Worm (Caenorhabditis elegans) whole organism, young adult: ENCODE measurements around the gene F40G12.9.

ENCODE experiments used
- F10E7.11 ChIP-seq: sonication (generic microtip); optimal IDR thresholded peaks from 2 replicates; lab custom pipeline; 2017; ENCODE audit warnings: mild to moderate bottlenecking, missing genetic modification characterization, moderate library complexity, missing compliant biosample characterization
- F23B12.7 ChIP-seq: sonication (generic microtip); optimal IDR thresholded peaks from 2 replicates; lab custom pipeline; 2017; ENCODE audit warnings: missing genetic modification characterization, mild to moderate bottlenecking, missing compliant biosample characterization, antibody characterized with exemption, moderate library complexity; ENCODE audit not compliant: insufficient read depth
- F37B4.10 ChIP-seq: fragments of 200-800 bp; sonication (Bioruptor generic); IDR thresholded peaks from 2 replicates; pipeline ENCODE4 v1.3.6; 2022; ENCODE audit warnings: missing genetic modification characterization, missing compliant biosample characterization
- F49E8.2 ChIP-seq: sonication (generic microtip); optimal IDR thresholded peaks from 3 replicates; lab custom pipeline; 2017; ENCODE audit warnings: missing genetic modification characterization, mild to moderate bottlenecking, missing compliant biosample characterization, antibody characterized with exemption, moderate library complexity; ENCODE audit not compliant: insufficient read depth
- T26A5.8 ChIP-seq: sonication (generic microtip); optimal IDR thresholded peaks from 2 replicates; lab custom pipeline; 2016; ENCODE audit warnings: missing genetic modification characterization, missing compliant biosample characterization
- Y67H2A.10 ChIP-seq: fragments of 200-800 bp; sonication (Bioruptor generic); conservative IDR thresholded peaks from 2 replicates; pipeline ENCODE4 v1.3.6; 2022; ENCODE audit warnings: missing genetic modification reagents, missing genetic modification characterization, missing compliant biosample characterization
- akir-1 ChIP-seq: fragments of 200-800 bp; sonication (Bioruptor generic); optimal IDR thresholded peaks from 2 replicates; lab custom pipeline; 2018; ENCODE audit warnings: mild to moderate bottlenecking, missing genetic modification characterization, moderate library complexity, missing compliant biosample characterization
- athp-1 ChIP-seq: sonication (generic microtip); optimal IDR thresholded peaks from 2 replicates; lab custom pipeline; 2017; ENCODE audit warnings: mild to moderate bottlenecking, missing genetic modification characterization, missing compliant biosample characterization
- attf-5 ChIP-seq: fragments of 200-800 bp; sonication (Bioruptor generic); optimal IDR thresholded peaks from 2 replicates; lab custom pipeline; 2018; ENCODE audit warnings: mild to moderate bottlenecking, missing genetic modification characterization, missing compliant biosample characterization
- bed-1 ChIP-seq: fragments of 200-800 bp; sonication (Bioruptor generic); IDR thresholded peaks from 2 replicates; pipeline ENCODE4 v1.3.6; 2022; ENCODE audit warnings: missing genetic modification reagents, missing genetic modification characterization, missing compliant biosample characterization
- cebp-1 ChIP-seq, 2 experiments: fragments of 200-800 bp in 1 of 2; sonication (Bioruptor generic) in 1 of 2; sonication (generic microtip) in 1 of 2; IDR thresholded peaks in 1 of 2; optimal IDR thresholded peaks in 1 of 2; 2 replicates each; pipeline versions ENCODE4 v1.3.6 to Lab custom; 2017 to 2022; ENCODE audit warnings: missing compliant biosample characterization in 2 of 2, missing genetic modification characterization in 2 of 2, mild to moderate bottlenecking in 1 of 2, missing genetic modification reagents in 1 of 2, moderate library complexity in 1 of 2
- ceh-100 ChIP-seq: fragments of 200-800 bp; sonication (Bioruptor generic); IDR thresholded peaks from 2 replicates; pipeline ENCODE4 v1.3.6; 2022; ENCODE audit warnings: missing genetic modification reagents, missing genetic modification characterization, missing compliant biosample characterization
- ceh-27 ChIP-seq: fragments of 200-800 bp; sonication (Bioruptor generic); optimal IDR thresholded peaks from 2 replicates; lab custom pipeline; 2018; ENCODE audit warnings: mild to moderate bottlenecking, missing genetic modification characterization, moderate library complexity, missing compliant biosample characterization
- ceh-58 ChIP-seq: fragments of 200-800 bp; sonication (Bioruptor generic); IDR thresholded peaks from 2 replicates; pipeline ENCODE4 v1.3.6; 2022; ENCODE audit warnings: missing genetic modification characterization, missing compliant biosample characterization
- ceh-79 ChIP-seq: sonication (generic microtip); optimal IDR thresholded peaks from 2 replicates; lab custom pipeline; 2017; ENCODE audit warnings: mild to moderate bottlenecking, missing genetic modification characterization, missing compliant biosample characterization
- ceh-91 ChIP-seq: fragments of 200-800 bp; sonication (Bioruptor generic); IDR thresholded peaks from 2 replicates; pipeline ENCODE4 v1.3.6; 2022; ENCODE audit warnings: missing genetic modification reagents, missing genetic modification characterization, missing compliant biosample characterization
- dpff-1 ChIP-seq: sonication (generic microtip); optimal IDR thresholded peaks from 2 replicates; lab custom pipeline; 2017; ENCODE audit warnings: mild to moderate bottlenecking, missing genetic modification characterization, missing compliant biosample characterization
- dpl-1 ChIP-seq: fragments of 150-350 bp; optimal IDR thresholded peaks from 2 replicates; lab custom pipeline; 2014; ENCODE audit warnings: missing biosample characterization, missing genetic modification reagents, missing genetic modification characterization
- efl-1 ChIP-seq: fragments of 150-350 bp; optimal IDR thresholded peaks from 2 replicates; lab custom pipeline; 2014; ENCODE audit warnings: missing biosample characterization, missing genetic modification reagents, missing genetic modification characterization
- egl-44 ChIP-seq: fragments of 200-800 bp; sonication (Bioruptor generic); IDR thresholded peaks from 2 replicates; pipeline ENCODE4 v1.3.6; 2022; ENCODE audit warnings: missing genetic modification reagents, missing genetic modification characterization, missing compliant biosample characterization
- ets-4 ChIP-seq: fragments of 200-800 bp; sonication (Bioruptor generic); optimal IDR thresholded peaks from 2 replicates; lab custom pipeline; 2018; ENCODE audit warnings: mild to moderate bottlenecking, missing genetic modification characterization, missing compliant biosample characterization
- gei-17 ChIP-seq: fragments of 200-800 bp; sonication (Bioruptor generic); optimal IDR thresholded peaks from 2 replicates; lab custom pipeline; 2018; ENCODE audit warnings: mild to moderate bottlenecking, missing genetic modification characterization, missing compliant biosample characterization
- hlh-12 ChIP-seq: sonication (generic microtip); optimal IDR thresholded peaks from 2 replicates; lab custom pipeline; 2016; ENCODE audit warnings: missing genetic modification characterization, missing compliant biosample characterization
- hmg-1.2 ChIP-seq: fragments of 200-800 bp; sonication (Bioruptor generic); IDR thresholded peaks from 2 replicates; pipeline ENCODE4 v1.3.6; 2022; ENCODE audit warnings: missing genetic modification reagents, missing genetic modification characterization, missing compliant biosample characterization
- hmg-20 ChIP-seq: fragments of 200-800 bp; sonication (Bioruptor generic); IDR thresholded peaks from 2 replicates; pipeline ENCODE4 v1.3.6; 2022; ENCODE audit warnings: missing genetic modification reagents, missing genetic modification characterization, missing compliant biosample characterization
- hrde-1 ChIP-seq: sonication (generic microtip); optimal IDR thresholded peaks from 2 replicates; lab custom pipeline; 2016; ENCODE audit warnings: missing genetic modification characterization, mild to moderate bottlenecking, missing compliant biosample characterization, moderate library complexity, missing genotype, missing genetic modification reagents, borderline replicate concordance
- let-607 ChIP-seq, 2 experiments: fragments of 200-800 bp in 1 of 2; sonication (Bioruptor generic) in 1 of 2; sonication (generic microtip) in 1 of 2; optimal IDR thresholded peaks; 2 replicates each; lab custom pipeline; 2016 to 2018; ENCODE audit warnings: mild to moderate bottlenecking in 2 of 2, missing compliant biosample characterization in 2 of 2, missing genetic modification characterization in 2 of 2, moderate library complexity in 2 of 2, missing genotype in 1 of 2
- lin-40 ChIP-seq: sonication (generic microtip); optimal IDR thresholded peaks from 2 replicates; lab custom pipeline; 2016; ENCODE audit warnings: missing genetic modification characterization, mild to moderate bottlenecking, missing compliant biosample characterization, missing genotype, missing genetic modification reagents
- lin-54 ChIP-seq: fragments of 200-800 bp; sonication (Bioruptor generic); optimal IDR thresholded peaks from 2 replicates; lab custom pipeline; 2018; ENCODE audit warnings: mild to moderate bottlenecking, missing genetic modification characterization, missing compliant biosample characterization
- madf-3 ChIP-seq: fragments of 200-800 bp; sonication (Bioruptor generic); IDR thresholded peaks from 2 replicates; pipeline ENCODE4 v1.3.6; 2022; ENCODE audit warnings: missing genetic modification reagents, missing genetic modification characterization, missing compliant biosample characterization
- madf-8 ChIP-seq: fragments of 200-800 bp; sonication (Bioruptor generic); conservative IDR thresholded peaks from 2 replicates; pipeline ENCODE4 v1.3.6; 2022; ENCODE audit warnings: missing genetic modification reagents, missing genetic modification characterization, missing compliant biosample characterization
- mcd-1 ChIP-seq: fragments of 200-800 bp; sonication (Bioruptor generic); IDR thresholded peaks from 2 replicates; pipeline ENCODE4 v1.3.6; 2022; ENCODE audit warnings: missing genetic modification reagents, missing genetic modification characterization, missing compliant biosample characterization
- nfyb-1 ChIP-seq: fragments of 200-800 bp; sonication (Bioruptor generic); IDR thresholded peaks from 2 replicates; pipeline ENCODE4 v1.3.6; 2022; ENCODE audit warnings: missing genetic modification reagents, missing genetic modification characterization, missing compliant biosample characterization
- pbrm-1 ChIP-seq: fragments of 200-800 bp; sonication (Bioruptor generic); IDR thresholded peaks from 2 replicates; pipeline ENCODE4 v1.3.6; 2022; ENCODE audit warnings: missing genetic modification reagents, missing genetic modification characterization, missing compliant biosample characterization
- rcor-1 ChIP-seq: fragments of 200-800 bp; sonication (Bioruptor generic); IDR thresholded peaks from 2 replicates; pipeline ENCODE4 v1.3.6; 2022; ENCODE audit warnings: missing genetic modification reagents, missing genetic modification characterization, missing compliant biosample characterization
- rec-8 ChIP-seq, 2 experiments: sonication (generic microtip); optimal IDR thresholded peaks; 2 replicates each; lab custom pipeline; 2016; ENCODE audit warnings: mild to moderate bottlenecking in 2 of 2, missing genetic modification characterization in 2 of 2, missing genetic modification reagents in 2 of 2, missing genotype in 2 of 2, missing biosample characterization in 1 of 2, missing compliant biosample characterization in 1 of 2, moderate library complexity in 1 of 2
- snpc-1.3 ChIP-seq: sonication (generic microtip); optimal IDR thresholded peaks from 2 replicates; lab custom pipeline; 2017; ENCODE audit warnings: missing genetic modification characterization, mild to moderate bottlenecking, missing compliant biosample characterization, antibody characterized with exemption, moderate library complexity, missing genotype, missing genetic modification reagents; ENCODE audit not compliant: insufficient read depth
- somi-1 ChIP-seq: fragments of 200-800 bp; sonication (Bioruptor generic); optimal IDR thresholded peaks from 2 replicates; lab custom pipeline; 2018; ENCODE audit warnings: mild to moderate bottlenecking, missing genetic modification characterization, missing compliant biosample characterization
- unc-62 ChIP-seq: fragments of 150-350 bp; optimal IDR thresholded peaks from 2 replicates; lab custom pipeline; 2014; ENCODE audit warnings: missing biosample characterization, missing genetic modification reagents, missing genetic modification characterization
- xnd-1 ChIP-seq: sonication (generic microtip); optimal IDR thresholded peaks from 2 replicates; lab custom pipeline; 2016; ENCODE audit warnings: missing genotype, missing genetic modification reagents, missing genetic modification characterization, missing compliant biosample characterization
- ztf-18 ChIP-seq: sonication (generic microtip); optimal IDR thresholded peaks from 2 replicates; lab custom pipeline; 2016; ENCODE audit warnings: missing genotype, mild to moderate bottlenecking, missing genetic modification characterization, missing compliant biosample characterization
- ztf-22 ChIP-seq: fragments of 200-800 bp; sonication (Bioruptor generic); optimal IDR thresholded peaks from 2 replicates; lab custom pipeline; 2018; ENCODE audit warnings: mild to moderate bottlenecking, missing genetic modification characterization, moderate library complexity, missing compliant biosample characterization
- ztf-3 ChIP-seq: fragments of 200-800 bp; sonication (Bioruptor generic); optimal IDR thresholded peaks from 2 replicates; lab custom pipeline; 2018; ENCODE audit warnings: mild to moderate bottlenecking, missing genetic modification characterization, missing compliant biosample characterization
- ztf-6 ChIP-seq: fragments of 200-800 bp; sonication (Bioruptor generic); IDR thresholded peaks from 2 replicates; pipeline ENCODE4 v1.3.6; 2022; ENCODE audit warnings: missing genetic modification reagents, missing genetic modification characterization, missing compliant biosample characterization

F40G12.9 gene

DNA sequence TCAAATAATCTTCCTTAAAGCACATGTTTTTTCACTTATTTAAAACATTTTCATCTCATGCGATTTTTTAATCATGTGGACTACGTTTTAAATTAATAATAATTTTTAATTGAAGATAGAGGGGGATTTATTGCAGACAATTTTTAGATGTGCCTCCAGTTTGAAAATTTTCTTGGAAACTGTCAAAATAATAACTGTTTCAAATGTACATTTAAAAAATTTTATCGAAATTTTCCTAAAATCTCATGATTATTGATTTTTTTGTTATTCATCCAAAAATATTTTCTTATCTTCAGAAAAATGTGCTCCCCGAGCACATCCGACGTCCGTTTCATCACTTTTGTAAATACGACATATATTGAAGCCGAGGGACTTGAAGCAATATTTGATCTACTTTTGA lies 25.6 kb upstream of the F40G12.9 start, which contains the start of gene sre-8:
Gene sre-8 (plus strand): TSS at position 301 of the 400 bp plus-strand sequence.
- no peak for TF ChIP-seq madf-3 (GFP tag; lab: Robert Waterston, UW)
- no peak for TF ChIP-seq snpc-1.3 (tag; lab: Kevin White, UChicago)
- TF ChIP-seq xnd-1 (tag; lab: Kevin White, UChicago): no peak
- no peak for TF ChIP-seq lin-54 (GFP tag; lab: Kevin White, UChicago)
- TF ChIP-seq rcor-1: no peak
- TF ChIP-seq dpl-1 (GFP tag; lab: Kevin White, UChicago): no peak
- no peak for TF ChIP-seq ets-4
- TF ChIP-seq ceh-27 (GFP tag; lab: Kevin White, UChicago): no peak
- no peak for TF ChIP-seq pbrm-1 (GFP tag; lab: Robert Waterston, UW)

ce11 chrV:14260831-14261230 lies 21.6 kb upstream of the F40G12.9 start, which contains the start of gene F40G12.2:
TSS of gene F40G12.2 (minus strand) at chrV:14260931.
- TF ChIP-seq athp-1 (tag; lab: Kevin White, UChicago) (no peak), xnd-1 (tag; lab: Kevin White, UChicago) (no peak), bed-1 (GFP tag; lab: Robert Waterston, UW) (no peak), cebp-1 (GFP tag; IDR thresholded peaks at IDR 0.05; lab: Robert Waterston, UW) (no peak), cebp-1 (tag; optimal IDR thresholded peaks at IDR 0.05; lab: Kevin White, UChicago) (no peak), ceh-58 (GFP tag; lab: Robert Waterston, UW) (no peak), rec-8 (tag; optimal IDR thresholded peaks at IDR 0.05; lab: Kevin White, UChicago) (no peak), nfyb-1 (GFP tag; lab: Robert Waterston, UW) (no peak), egl-44 (no peak), T26A5.8 (tag; lab: Kevin White, UChicago) (no peak), ztf-22 (GFP tag; lab: Kevin White, UChicago) (no peak), akir-1 (GFP tag; lab: Kevin White, UChicago) (no peak), ceh-100 (no peak), ceh-91 (no peak), F37B4.10 (GFP tag; lab: Robert Waterston, UW) (no peak), mcd-1 (no peak), hrde-1 (no peak), ztf-18 (tag; lab: Kevin White, UChicago) (no peak), F23B12.7 (tag; lab: Kevin White, UChicago) (no peak), Y67H2A.10 (GFP tag; lab: Robert Waterston, UW) (no peak)

ce11 chrV:14267326-14267942 lies 15.0 kb upstream of the F40G12.9 start:
- no peak for TF ChIP-seq unc-62 (GFP tag; lab: Kevin White, UChicago)
- TF ChIP-seq ztf-3 (GFP tag; lab: Kevin White, UChicago): no peak
- no peak for TF ChIP-seq Y67H2A.10 (GFP tag; lab: Robert Waterston, UW)
- TF ChIP-seq F49E8.2 (tag; lab: Kevin White, UChicago): peak; percentile 23
- no peak for TF ChIP-seq attf-5 (GFP tag; lab: Kevin White, UChicago)
- no peak for TF ChIP-seq ceh-79
- TF ChIP-seq ztf-6 (GFP tag; lab: Robert Waterston, UW): no peak
- no peak for TF ChIP-seq ztf-18 (tag; lab: Kevin White, UChicago)
- peak; percentile 59; the same call in 1 of the 2 replicates for TF ChIP-seq hmg-1.2 (GFP tag; lab: Robert Waterston, UW)
- 0 out of 2 replicates have a peak, but pooled peaks have one; percentile 15 for TF ChIP-seq madf-8
- TF ChIP-seq F10E7.11: no peak
- TF ChIP-seq let-607 (tag; optimal IDR thresholded peaks at IDR 0.05; lab: Kevin White, UChicago): no peak
- TF ChIP-seq hmg-20: no peak
- no peak for TF ChIP-seq F23B12.7 (tag; lab: Kevin White, UChicago)
- TF ChIP-seq gei-17 (GFP tag; lab: Kevin White, UChicago): no peak
- TF ChIP-seq hlh-12 (tag; lab: Kevin White, UChicago): no peak
- TF ChIP-seq ceh-58 (GFP tag; lab: Robert Waterston, UW): no peak
- TF ChIP-seq dpff-1 (tag; lab: Kevin White, UChicago): no peak
- TF ChIP-seq efl-1 (GFP tag; lab: Kevin White, UChicago): no peak
- no peak for TF ChIP-seq somi-1
- no peak for TF ChIP-seq lin-40 (tag; lab: Kevin White, UChicago)
